Worm (Caenorhabditis elegans) whole organism, midembryonic: ENCODE data around the gene F13A7.11.

ENCODE experiments used
- med-1 ChIP-seq: sonication (generic microtip); optimal IDR thresholded peaks from 2 replicates; lab custom pipeline; 2017; ENCODE audit warnings: missing genetic modification characterization, mild to moderate bottlenecking, missing compliant biosample characterization, antibody characterized with exemption, missing genetic modification reagents; ENCODE audit not compliant: insufficient read depth
- ref-1 ChIP-seq: fragments of 200-800 bp; sonication (Bioruptor generic); conservative IDR thresholded peaks from 2 replicates; pipeline ENCODE4 v1.3.6; 2022; ENCODE audit warnings: missing genetic modification reagents, missing genetic modification characterization, missing compliant biosample characterization

DNA sequence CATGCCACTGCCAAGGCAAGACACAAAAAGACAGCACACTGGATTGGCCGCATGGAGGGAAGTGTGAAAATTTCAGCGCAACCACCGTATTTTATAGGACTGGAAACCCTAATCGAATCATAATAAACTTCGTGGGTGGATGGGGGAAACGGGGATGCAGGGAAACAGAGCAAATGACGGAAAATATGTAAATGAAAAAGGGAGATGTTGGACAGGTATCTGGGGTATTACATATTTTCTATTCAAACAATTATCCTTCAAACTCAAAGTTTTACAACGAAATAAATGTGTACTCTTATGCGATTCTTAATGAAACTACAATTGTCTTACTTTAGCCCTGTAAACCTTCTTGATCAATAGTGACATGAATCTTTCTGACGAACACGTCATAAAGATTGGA, 24.7 kb upstream of the F13A7.11 start, which contains the start of gene F26D2.16:
- no peak for TF ChIP-seq med-1 (GFP tag; lab: Kevin White, UChicago)
- TF ChIP-seq ref-1 (GFP tag; lab: Robert Waterston, UW), result no peak
